Fruit fly (Drosophila melanogaster): ENCODE results near the gene Poxm.

Gene Poxm

dm6 chr3R:8357372-8357992, 23.9 kb upstream of the Poxm start (continued):
- TF ChIP-seq CG12942 (GFP tag; optimal IDR thresholded peaks at IDR 0.05) (no peak), pb (GFP tag; optimal IDR thresholded peaks at IDR 0.05) (no peak), mirr (GFP tag; optimal IDR thresholded peaks at IDR 0.05) (peak; percentile 37), Usf (GFP tag; optimal IDR thresholded peaks at IDR 0.05) (no peak), CG1233 (GFP tag; optimal IDR thresholded peaks at IDR 0.05) (no peak), trh (GFP tag; optimal IDR thresholded peaks at IDR 0.05) (no peak), CG2116 (GFP tag; optimal IDR thresholded peaks at IDR 0.05) (no peak), B-H1 (GFP tag; IDR thresholded peaks at IDR 0.05) (no peak), ash1 (GFP tag; optimal IDR thresholded peaks at IDR 0.05) (no peak), Sox102F (GFP tag; optimal IDR thresholded peaks at IDR 0.05) (no peak), kni (GFP tag; optimal IDR thresholded peaks at IDR 0.05) (no peak), CG10274 (GFP tag; optimal IDR thresholded peaks at IDR 0.05) (no peak), br (optimal IDR thresholded peaks at IDR 0.05) (no peak), btn (GFP tag; optimal IDR thresholded peaks at IDR 0.05) (no peak), zen (tag; optimal IDR thresholded peaks at IDR 0.05) (no peak), hb (GFP tag; IDR thresholded peaks at IDR 0.05; ENCODE audit: partially characterized antibody) (no peak), CG1647 (GFP tag; optimal IDR thresholded peaks at IDR 0.05) (no peak), ken (GFP tag; IDR thresholded peaks at IDR 0.05) (no peak), CG9727 (GFP tag; optimal IDR thresholded peaks at IDR 0.05) (no peak), Spps (tag; optimal IDR thresholded peaks at IDR 0.05) (no peak), CG11085 (GFP tag; IDR thresholded peaks at IDR 0.05) (no peak), ftz-f1 (GFP tag; optimal IDR thresholded peaks at IDR 0.05) (peak; percentile 32), CG12071 (GFP tag; optimal IDR thresholded peaks at IDR 0.05) (peak; percentile 2), CG10209 (GFP tag; optimal IDR thresholded peaks at IDR 0.05) (no peak), CG9797 (GFP tag; optimal IDR thresholded peaks at IDR 0.05) (no peak), zf30C (GFP tag; optimal IDR thresholded peaks at IDR 0.05) (no peak), otp (GFP tag; IDR thresholded peaks at IDR 0.05) (no peak), pum (GFP tag; optimal IDR thresholded peaks at IDR 0.05) (no peak), gfzf (GFP tag; optimal IDR thresholded peaks at IDR 0.05) (no peak), CG18262 (tag; optimal IDR thresholded peaks at IDR 0.05) (no peak), jumu (GFP tag; optimal IDR thresholded peaks at IDR 0.05) (no peak)

DNA sequence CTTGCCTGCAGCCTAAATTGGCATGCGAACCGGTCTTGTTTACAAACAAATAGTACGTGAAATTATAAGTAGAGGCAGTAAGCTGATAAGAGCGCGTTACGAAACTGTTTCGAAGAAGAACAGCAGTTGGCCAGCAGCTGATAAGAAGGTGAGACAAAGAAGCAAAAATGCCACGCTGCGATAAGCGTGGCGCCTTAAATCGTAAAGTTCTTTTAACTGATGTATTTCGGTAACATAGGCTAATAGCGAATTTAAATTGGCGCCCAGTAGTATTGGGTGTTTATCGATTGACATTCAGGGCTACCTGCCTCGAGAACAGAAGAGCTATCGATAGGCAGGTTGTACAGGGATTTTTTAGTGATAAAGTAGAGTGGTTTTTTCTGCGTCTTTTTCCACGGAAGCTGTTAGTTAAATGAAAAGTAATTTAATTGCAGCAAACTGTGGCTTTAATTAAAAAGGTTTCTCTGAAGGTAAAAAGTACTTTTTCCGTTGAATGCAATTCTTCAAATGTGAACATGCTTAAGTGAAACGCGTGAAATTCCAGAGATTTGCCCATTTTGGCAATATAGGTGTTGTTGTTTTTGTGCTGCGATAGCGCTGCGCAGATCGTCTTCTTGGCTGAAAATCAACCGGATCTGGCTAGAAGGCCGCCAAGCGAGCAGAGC, 23.2 kb upstream of the Poxm start, which contains the start of gene stck:
TSS of gene stck (plus strand) at position 353 of the 665 bp plus-strand sequence.
- TF ChIP-seq CG7839 (tag; optimal IDR thresholded peaks at IDR 0.05) = no peak
- no peak for TF ChIP-seq sqz (GFP tag; optimal IDR thresholded peaks at IDR 0.05)
- TF ChIP-seq bbx (GFP tag; IDR thresholded peaks at IDR 0.05; ENCODE audit: partially characterized antibody) = peak; percentile 64
- no peak for TF ChIP-seq yki (optimal IDR thresholded peaks at IDR 0.05)
- peak; percentile 43 for TF ChIP-seq CG30020 (tag; optimal IDR thresholded peaks at IDR 0.05)
- peak; percentile 32 for TF ChIP-seq phol (tag; optimal IDR thresholded peaks at IDR 0.05)
- no peak for TF ChIP-seq Sox102F (GFP tag; optimal IDR thresholded peaks at IDR 0.05)
- TF ChIP-seq CG13424 (tag; optimal IDR thresholded peaks at IDR 0.05) = no peak
- TF ChIP-seq CG11695 (GFP tag; IDR thresholded peaks at IDR 0.05) = no peak
- no peak for TF ChIP-seq ase (GFP tag; IDR thresholded peaks at IDR 0.05)
- no peak for TF ChIP-seq CG6175 (GFP tag; IDR thresholded peaks at IDR 0.05)
- TF ChIP-seq CG2129 (GFP tag; IDR thresholded peaks at IDR 0.05; ENCODE audit: partially characterized antibody) = peak; percentile 24; the same call in 1 of the 2 replicates
- no peak for TF ChIP-seq rib (GFP tag; IDR thresholded peaks at IDR 0.05)
- no peak for TF ChIP-seq cato (GFP tag; optimal IDR thresholded peaks at IDR 0.05; ENCODE audit: borderline replicate concordance)
- no peak for TF ChIP-seq chn (GFP tag; optimal IDR thresholded peaks at IDR 0.05)
- TF ChIP-seq CG6854 (GFP tag; optimal IDR thresholded peaks at IDR 0.05) = no peak
- no peak for TF ChIP-seq repo (GFP tag; optimal IDR thresholded peaks at IDR 0.05)
- no peak for TF ChIP-seq Ssrp (tag; optimal IDR thresholded peaks at IDR 0.05)
- TF ChIP-seq E2f2 (GFP tag; IDR thresholded peaks at IDR 0.05) = peak; percentile 95
- TF ChIP-seq CG16815 (GFP tag; optimal IDR thresholded peaks at IDR 0.05) = no peak
- TF ChIP-seq pros (GFP tag; optimal IDR thresholded peaks at IDR 0.05) = no peak
- no peak for TF ChIP-seq Sox100B (GFP tag; optimal IDR thresholded peaks at IDR 0.05)
